Worm (Caenorhabditis elegans) whole organism, young adult: ENCODE results near the gene str-254.

Source experiments
- F57C9.4 ChIP-seq: sonication (generic microtip); optimal IDR thresholded peaks from 2 replicates; lab custom pipeline; 2017; ENCODE audit warnings: mild to moderate bottlenecking, missing genetic modification characterization, missing compliant biosample characterization
- ZK185.1 ChIP-seq: sonication (generic microtip); optimal IDR thresholded peaks from 2 replicates; lab custom pipeline; 2016; ENCODE audit warnings: mild to moderate bottlenecking, missing genetic modification characterization, missing compliant biosample characterization; ENCODE audit not compliant: poor library complexity, severe bottlenecking
- akir-1 ChIP-seq: fragments of 200-800 bp; sonication (Bioruptor generic); optimal IDR thresholded peaks from 2 replicates; lab custom pipeline; 2018; ENCODE audit warnings: mild to moderate bottlenecking, missing genetic modification characterization, moderate library complexity, missing compliant biosample characterization
- cebp-1 ChIP-seq, 2 experiments: fragments of 200-800 bp in 1 of 2; sonication (Bioruptor generic) in 1 of 2; sonication (generic microtip) in 1 of 2; IDR thresholded peaks in 1 of 2; optimal IDR thresholded peaks in 1 of 2; 2 replicates each; pipeline versions ENCODE4 v1.3.6 to Lab custom; 2017 to 2022; ENCODE audit warnings: missing compliant biosample characterization in 2 of 2, missing genetic modification characterization in 2 of 2, mild to moderate bottlenecking in 1 of 2, missing genetic modification reagents in 1 of 2, moderate library complexity in 1 of 2
- egrh-3 ChIP-seq: fragments of 200-800 bp; sonication (Bioruptor generic); IDR thresholded peaks from 2 replicates; pipeline ENCODE4 v1.3.6; 2022; ENCODE audit warnings: missing genetic modification reagents, missing genetic modification characterization, missing compliant biosample characterization
- lin-54 ChIP-seq: fragments of 200-800 bp; sonication (Bioruptor generic); optimal IDR thresholded peaks from 2 replicates; lab custom pipeline; 2018; ENCODE audit warnings: mild to moderate bottlenecking, missing genetic modification characterization, missing compliant biosample characterization
- nhr-120 ChIP-seq: fragments of 200-800 bp; sonication (Bioruptor generic); IDR thresholded peaks from 2 replicates; pipeline ENCODE4 v1.3.6; 2022; ENCODE audit warnings: missing genetic modification characterization, missing compliant biosample characterization
- snpc-4 ChIP-seq, 5 experiments: fragments of 150-350 bp in 1 of 5; sonication (generic microtip) in 4 of 5; optimal IDR thresholded peaks; 2 replicates each; lab custom pipeline; 2014 to 2018; ENCODE audit warnings: missing genetic modification characterization in 5 of 5, missing biosample characterization in 3 of 5, antibody characterized with exemption in 2 of 5, mild to moderate bottlenecking in 2 of 5, missing compliant biosample characterization in 2 of 5, missing genotype in 2 of 5, moderate library complexity in 2 of 5, missing genetic modification reagents in 1 of 5
- tlf-1 ChIP-seq: fragments of 200-800 bp; sonication (Bioruptor generic); optimal IDR thresholded peaks from 2 replicates; lab custom pipeline; 2018; ENCODE audit warnings: mild to moderate bottlenecking, missing genetic modification characterization, missing compliant biosample characterization

DNA sequence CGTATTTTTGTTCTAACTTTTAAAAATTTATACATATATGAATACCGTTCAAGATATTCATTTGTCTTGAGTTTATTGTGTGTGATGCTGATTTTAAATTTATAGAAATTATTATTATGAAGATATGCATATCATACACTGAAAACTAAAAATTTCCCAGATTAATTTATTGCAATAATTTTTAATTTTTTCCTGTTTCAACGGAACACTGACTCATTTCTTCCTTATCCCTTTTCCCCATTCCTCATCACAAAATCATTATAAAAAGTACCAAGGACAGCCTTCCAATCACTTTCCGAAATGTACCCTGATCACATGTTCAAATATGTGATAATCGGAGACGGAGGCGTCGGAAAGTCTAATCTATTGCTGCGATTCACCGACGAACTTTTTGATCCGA is 41.4 kb upstream of the str-254 start, which contains the start of gene rabr-4:
- TF ChIP-seq F57C9.4 (tag; lab: Kevin White, UChicago), result no peak
- TF ChIP-seq egrh-3, result no peak
- TF ChIP-seq lin-54 (GFP tag; lab: Kevin White, UChicago), result no peak
- no peak for TF ChIP-seq tlf-1 (GFP tag; lab: Kevin White, UChicago)
- TF ChIP-seq akir-1 (GFP tag; lab: Kevin White, UChicago), result no peak
- TF ChIP-seq cebp-1 (GFP tag; IDR thresholded peaks at IDR 0.05; lab: Robert Waterston, UW), result no peak
- TF ChIP-seq cebp-1 (tag; optimal IDR thresholded peaks at IDR 0.05; lab: Kevin White, UChicago), result no peak
- no peak for TF ChIP-seq nhr-120
- TF ChIP-seq snpc-4 (GFP tag; optimal IDR thresholded peaks at IDR 0.05; lab: Kevin White, UChicago), result no peak
- no peak for TF ChIP-seq snpc-4 (tag; optimal IDR thresholded peaks at IDR 0.05; lab: Kevin White, UChicago)
- TF ChIP-seq ZK185.1 (tag; lab: Kevin White, UChicago), result no peak
